Worm (Caenorhabditis elegans) whole organism, young adult: ENCODE results near the gene Y38C1BA.1.

ENCODE experiments used
- F10E7.11 ChIP-seq: sonication (generic microtip); optimal IDR thresholded peaks from 2 replicates; lab custom pipeline; 2017; ENCODE audit warnings: mild to moderate bottlenecking, missing genetic modification characterization, moderate library complexity, missing compliant biosample characterization
- hlh-26 ChIP-seq: fragments of 200-800 bp; sonication (Bioruptor generic); conservative IDR thresholded peaks from 2 replicates; pipeline ENCODE4 v1.3.6; 2022; ENCODE audit warnings: missing genetic modification reagents, missing genetic modification characterization, missing compliant biosample characterization
- unc-62 ChIP-seq: fragments of 150-350 bp; optimal IDR thresholded peaks from 2 replicates; lab custom pipeline; 2014; ENCODE audit warnings: missing biosample characterization, missing genetic modification reagents, missing genetic modification characterization
- ztf-3 ChIP-seq: fragments of 200-800 bp; sonication (Bioruptor generic); optimal IDR thresholded peaks from 2 replicates; lab custom pipeline; 2018; ENCODE audit warnings: mild to moderate bottlenecking, missing genetic modification characterization, missing compliant biosample characterization

ce11 chrIV:1763452-1763851, 40.3 kb downstream of the Y38C1BA.1 start:
- TF ChIP-seq F10E7.11 (no peak), unc-62 (GFP tag; lab: Kevin White, UChicago) (no peak), ztf-3 (no peak), hlh-26 (no peak)
